Worm (Caenorhabditis elegans): ENCODE data around the gene hal-2.

ce11 chrIII:10088508-10088981 is at the start of gene hal-2:
- no peak for TF ChIP-seq flt-1 (GFP tag; IDR thresholded peaks at IDR 0.05)
- no peak for TF ChIP-seq cog-1 (tag; optimal IDR thresholded peaks at IDR 0.05)
- TF ChIP-seq ref-1 (GFP tag; conservative IDR thresholded peaks at IDR 0.05), result no peak

Measured in whole organism, midembryonic.